2 fruit fly cellular contexts compared by ENCODE assay signal in the genomic region with DNA sequence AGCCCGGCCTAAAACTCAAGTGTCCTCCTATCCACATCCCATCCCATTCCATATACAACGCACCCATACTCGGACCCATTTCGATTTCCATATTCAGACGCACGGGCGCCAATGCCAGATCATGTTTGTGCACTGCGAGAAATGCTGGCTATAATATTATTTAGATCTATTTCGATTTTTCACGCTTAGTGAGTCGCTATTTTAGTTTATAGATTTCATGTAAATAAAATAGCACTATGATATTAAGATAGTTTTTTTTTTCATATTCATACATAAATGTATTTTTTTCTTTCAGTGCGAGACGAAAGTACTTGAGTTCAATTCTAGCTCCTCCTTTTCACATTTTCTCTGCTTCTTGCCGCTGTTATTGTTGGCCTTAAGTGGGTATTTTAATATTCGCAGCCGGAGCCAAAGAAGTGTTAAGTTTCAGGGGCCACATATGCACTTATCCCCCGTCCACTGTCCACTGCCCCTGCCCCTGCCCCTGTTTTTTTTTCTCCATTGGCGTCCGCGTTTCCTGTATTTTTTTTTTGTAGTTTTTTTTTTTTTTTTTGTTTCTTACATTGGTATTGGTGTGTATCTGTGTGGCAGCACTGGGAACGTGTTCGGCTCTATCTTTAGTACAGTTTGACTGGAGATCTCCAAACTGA.
TF ChIP-seq lines count a peak whose summit lies in the region.

No protein-coding gene starts in this region.

TF ChIP-seq in whole organism, embryonic, 481 proteins besides CTCF, POLR2A, EP300 and RAD21 (continued from another document and continues in another):
- TF ChIP-seq CG5245 (GFP tag; optimal IDR thresholded peaks at IDR 0.05; lab: Kevin White, UChicago): peak; percentile 61
- TF ChIP-seq CG32532 (GFP tag; IDR thresholded peaks at IDR 0.05; lab: Robert Waterston, UW): peak; percentile 25; the same call in 1 of the 2 replicates
- TF ChIP-seq CG3838 (GFP tag; optimal IDR thresholded peaks at IDR 0.05; lab: Kevin White, UChicago): no peak
- TF ChIP-seq CG33557 (GFP tag; optimal IDR thresholded peaks at IDR 0.05; lab: Kevin White, UChicago): peak; percentile 95
- peak; percentile 69 for TF ChIP-seq sisA (GFP tag; IDR thresholded peaks at IDR 0.05; lab: Robert Waterston, UW)
- no peak for TF ChIP-seq usp (GFP tag; optimal IDR thresholded peaks at IDR 0.05; lab: Kevin White, UChicago)
- TF ChIP-seq Deaf1 (tag; optimal IDR thresholded peaks at IDR 0.05; lab: Kevin White, UChicago): peak; percentile 11
- peak; percentile 76 for TF ChIP-seq PHDP (tag; optimal IDR thresholded peaks at IDR 0.05; lab: Kevin White, UChicago)
- no peak for TF ChIP-seq MBD-R2 (GFP tag; IDR thresholded peaks at IDR 0.05; lab: Robert Waterston, UW)
- no peak for TF ChIP-seq Tbp (GFP tag; optimal IDR thresholded peaks at IDR 0.05; lab: Kevin White, UChicago)
- no peak for TF ChIP-seq Hr39 (optimal IDR thresholded peaks at IDR 0.05; lab: Kevin White, UChicago)
- TF ChIP-seq ro (GFP tag; IDR thresholded peaks at IDR 0.05; lab: Robert Waterston, UW): peak; percentile 6; the same call in 1 of the 2 replicates
- TF ChIP-seq CG14441 (GFP tag; IDR thresholded peaks at IDR 0.05; lab: Robert Waterston, UW): 0 out of 2 replicates have a peak, but pooled peaks have one; percentile 47
- TF ChIP-seq pita (GFP tag; optimal IDR thresholded peaks at IDR 0.05; lab: Kevin White, UChicago): no peak
- TF ChIP-seq twi (tag; optimal IDR thresholded peaks at IDR 0.05; lab: Kevin White, UChicago): peak; percentile 68
- TF ChIP-seq Poxn (GFP tag; IDR thresholded peaks at IDR 0.05; lab: Robert Waterston, UW): no peak
- peak; percentile 23 for TF ChIP-seq CG2116 (GFP tag; optimal IDR thresholded peaks at IDR 0.05; lab: Kevin White, UChicago)
- peak; percentile 74 for TF ChIP-seq MTF-1 (GFP tag; optimal IDR thresholded peaks at IDR 0.05; lab: Kevin White, UChicago; ENCODE audit: borderline replicate concordance)
- no peak for TF ChIP-seq vfl (GFP tag; optimal IDR thresholded peaks at IDR 0.05; lab: Kevin White, UChicago)
- TF ChIP-seq dati (GFP tag; IDR thresholded peaks at IDR 0.05; lab: Robert Waterston, UW): peak; percentile 38; the same call in 1 of the 2 replicates
- TF ChIP-seq Sin3A (optimal IDR thresholded peaks at IDR 0.05; lab: Kevin White, UChicago): no peak
- no peak for TF ChIP-seq Neu2 (GFP tag; optimal IDR thresholded peaks at IDR 0.05; lab: Kevin White, UChicago; ENCODE audit: borderline replicate concordance)
- peak; percentile 63 for TF ChIP-seq lmd (GFP tag; IDR thresholded peaks at IDR 0.05; lab: Robert Waterston, UW)
- no peak for TF ChIP-seq amos (GFP tag; IDR thresholded peaks at IDR 0.05; lab: Robert Waterston, UW; ENCODE audit: partially characterized antibody)
- TF ChIP-seq CG17328 (GFP tag; IDR thresholded peaks at IDR 0.05; lab: Robert Waterston, UW): peak; percentile 85
- TF ChIP-seq HLHmδ (GFP tag; optimal IDR thresholded peaks at IDR 0.05; lab: Kevin White, UChicago): no peak
- peak; percentile 46 for TF ChIP-seq pnt (GFP tag; optimal IDR thresholded peaks at IDR 0.05; lab: Kevin White, UChicago)
- peak; percentile 62 for TF ChIP-seq E2f1 (GFP tag; IDR thresholded peaks at IDR 0.05; lab: Robert Waterston, UW)
- TF ChIP-seq Vsx1 (GFP tag; optimal IDR thresholded peaks at IDR 0.05; lab: Kevin White, UChicago): peak; percentile 1
- peak; percentile 55 for TF ChIP-seq CG9437 (GFP tag; optimal IDR thresholded peaks at IDR 0.05; lab: Kevin White, UChicago)
- peak; percentile 51; the same call in 1 of the 2 replicates for TF ChIP-seq stc (GFP tag; IDR thresholded peaks at IDR 0.05; lab: Robert Waterston, UW)
- TF ChIP-seq dm (GFP tag; optimal IDR thresholded peaks at IDR 0.05; lab: Kevin White, UChicago): peak; percentile 30
- TF ChIP-seq HmgZ (tag; optimal IDR thresholded peaks at IDR 0.05; lab: Kevin White, UChicago): peak; percentile 15
- TF ChIP-seq Fer3 (tag; optimal IDR thresholded peaks at IDR 0.05; lab: Kevin White, UChicago): peak; percentile 41
- TF ChIP-seq CG9215 (GFP tag; IDR thresholded peaks at IDR 0.05; lab: Robert Waterston, UW): no peak
- no peak for TF ChIP-seq CG7271 (tag; optimal IDR thresholded peaks at IDR 0.05; lab: Kevin White, UChicago)
- TF ChIP-seq jing (GFP tag; optimal IDR thresholded peaks at IDR 0.05; lab: Kevin White, UChicago): peak; percentile 40
- no peak for TF ChIP-seq Trl (optimal IDR thresholded peaks at IDR 0.05; lab: Kevin White, UChicago)
- peak; percentile 41 for TF ChIP-seq Trl (GFP tag; optimal IDR thresholded peaks at IDR 0.05; lab: Kevin White, UChicago)
- TF ChIP-seq chm (GFP tag; IDR thresholded peaks at IDR 0.05; lab: Robert Waterston, UW): peak; percentile 80; the same call in 1 of the 2 replicates
- peak; percentile 78 for TF ChIP-seq CG30403 (GFP tag; optimal IDR thresholded peaks at IDR 0.05; lab: Kevin White, UChicago)
- peak; percentile 19 for TF ChIP-seq CG1647 (GFP tag; optimal IDR thresholded peaks at IDR 0.05; lab: Kevin White, UChicago)
- TF ChIP-seq CG6254 (GFP tag; optimal IDR thresholded peaks at IDR 0.05; lab: Kevin White, UChicago): peak; percentile 81
- peak; percentile 52 for TF ChIP-seq bab2 (GFP tag; optimal IDR thresholded peaks at IDR 0.05; lab: Kevin White, UChicago)
- TF ChIP-seq klu (GFP tag; IDR thresholded peaks at IDR 0.05; lab: Robert Waterston, UW): no peak
- peak; percentile 30 to 51 for TF ChIP-seq Pdp1 (GFP tag; optimal IDR thresholded peaks at IDR 0.05; lab: Kevin White, UChicago)
- no peak for TF ChIP-seq D19B (GFP tag; optimal IDR thresholded peaks at IDR 0.05; lab: Kevin White, UChicago)
- no peak for TF ChIP-seq CG17912 (GFP tag; optimal IDR thresholded peaks at IDR 0.05; lab: Kevin White, UChicago)
- no peak for TF ChIP-seq wdn (GFP tag; IDR thresholded peaks at IDR 0.05; lab: Robert Waterston, UW)
- no peak for TF ChIP-seq Dek (tag; optimal IDR thresholded peaks at IDR 0.05; lab: Kevin White, UChicago)
- TF ChIP-seq slbo (GFP tag; IDR thresholded peaks at IDR 0.05; lab: Robert Waterston, UW): no peak
- TF ChIP-seq CG10654 (GFP tag; optimal IDR thresholded peaks at IDR 0.05; lab: Kevin White, UChicago): peak; percentile 74
- TF ChIP-seq CG12391 (tag; optimal IDR thresholded peaks at IDR 0.05; lab: Kevin White, UChicago): peak; percentile 88
- peak; percentile 80 for TF ChIP-seq dmrt99B (tag; optimal IDR thresholded peaks at IDR 0.05; lab: Kevin White, UChicago)
- TF ChIP-seq CG33213 (GFP tag; optimal IDR thresholded peaks at IDR 0.05; lab: Kevin White, UChicago): peak; percentile 43
- TF ChIP-seq CG4360 (GFP tag; IDR thresholded peaks at IDR 0.05; lab: Robert Waterston, UW): no peak
- peak; percentile 14 for TF ChIP-seq CG9876 (GFP tag; optimal IDR thresholded peaks at IDR 0.05; lab: Kevin White, UChicago)
- peak; percentile 68 for TF ChIP-seq kni (GFP tag; optimal IDR thresholded peaks at IDR 0.05; lab: Kevin White, UChicago)
- peak; percentile 59; the same call in 1 of the 2 replicates for TF ChIP-seq danr (GFP tag; IDR thresholded peaks at IDR 0.05; lab: Robert Waterston, UW)
- TF ChIP-seq Mes4 (GFP tag; optimal IDR thresholded peaks at IDR 0.05; lab: Kevin White, UChicago): peak; percentile 70
- no peak for TF ChIP-seq fu2 (GFP tag; optimal IDR thresholded peaks at IDR 0.05; lab: Kevin White, UChicago)

TF ChIP-seq in whole organism, prepupa, 60 proteins besides CTCF, POLR2A, EP300 and RAD21 (continued from another document):
- TF ChIP-seq OdsH (GFP tag; optimal IDR thresholded peaks at IDR 0.05; lab: Kevin White, UChicago): peak; percentile 83
- peak; percentile 81 for TF ChIP-seq pdm3 (GFP tag; optimal IDR thresholded peaks at IDR 0.05; lab: Kevin White, UChicago)
- TF ChIP-seq Ets96B (tag; optimal IDR thresholded peaks at IDR 0.05; lab: Kevin White, UChicago): peak; percentile 69
- peak; percentile 72 for TF ChIP-seq Eip75B (GFP tag; optimal IDR thresholded peaks at IDR 0.05; lab: Kevin White, UChicago)
- no peak for TF ChIP-seq Eip93F (GFP tag; optimal IDR thresholded peaks at IDR 0.05; lab: Kevin White, UChicago)
- TF ChIP-seq Sox102F (GFP tag; optimal IDR thresholded peaks at IDR 0.05; lab: Kevin White, UChicago): peak; percentile 72
- peak; percentile 56 for TF ChIP-seq cyc (GFP tag; optimal IDR thresholded peaks at IDR 0.05; lab: Kevin White, UChicago)
- peak; percentile 27 for TF ChIP-seq Sox15 (GFP tag; optimal IDR thresholded peaks at IDR 0.05; lab: Kevin White, UChicago)
- TF ChIP-seq CG7368 (GFP tag; optimal IDR thresholded peaks at IDR 0.05; lab: Kevin White, UChicago): peak; percentile 63
- TF ChIP-seq CG1621 (tag; optimal IDR thresholded peaks at IDR 0.05; lab: Kevin White, UChicago): peak; percentile 61
- TF ChIP-seq Blimp-1 (GFP tag; optimal IDR thresholded peaks at IDR 0.05; lab: Kevin White, UChicago): no peak
- TF ChIP-seq salr (GFP tag; optimal IDR thresholded peaks at IDR 0.05; lab: Kevin White, UChicago): peak; percentile 54 to 79
- peak; percentile 80 for TF ChIP-seq CG32006 (GFP tag; optimal IDR thresholded peaks at IDR 0.05; lab: Kevin White, UChicago)
